Worm (Caenorhabditis elegans) whole organism, L4/young adult: ENCODE measurements around the gene kin-30.

ENCODE experiments used
- W03F9.2 ChIP-seq: fragments of 150-350 bp; optimal IDR thresholded peaks from 2 replicates; lab custom pipeline; 2014; ENCODE audit warnings: missing biosample characterization, missing genetic modification characterization
- dao-5 ChIP-seq: sonication (generic microtip); optimal IDR thresholded peaks from 2 replicates; lab custom pipeline; 2016; ENCODE audit warnings: missing genotype, missing genetic modification characterization, moderate library complexity, missing compliant biosample characterization
- him-1 ChIP-seq: sonication (generic microtip); optimal IDR thresholded peaks from 2 replicates; lab custom pipeline; 2016; ENCODE audit warnings: missing genotype, missing genetic modification reagents, missing genetic modification characterization, missing compliant biosample characterization

- no peak for TF ChIP-seq him-1 (tag; lab: Kevin White, UChicago)
- no peak for TF ChIP-seq W03F9.2
- TF ChIP-seq dao-5, result no peak
These were observed 12.4 kb upstream of the kin-30 start, which contains the start of gene srw-13 for ce11 chrV:15232200-15232599.
